Worm (Caenorhabditis elegans): ENCODE measurements around the gene T16H12.3.
A peak's percentile ranks its signal among the peaks of the same experiment; 100 is the strongest.

DNA sequence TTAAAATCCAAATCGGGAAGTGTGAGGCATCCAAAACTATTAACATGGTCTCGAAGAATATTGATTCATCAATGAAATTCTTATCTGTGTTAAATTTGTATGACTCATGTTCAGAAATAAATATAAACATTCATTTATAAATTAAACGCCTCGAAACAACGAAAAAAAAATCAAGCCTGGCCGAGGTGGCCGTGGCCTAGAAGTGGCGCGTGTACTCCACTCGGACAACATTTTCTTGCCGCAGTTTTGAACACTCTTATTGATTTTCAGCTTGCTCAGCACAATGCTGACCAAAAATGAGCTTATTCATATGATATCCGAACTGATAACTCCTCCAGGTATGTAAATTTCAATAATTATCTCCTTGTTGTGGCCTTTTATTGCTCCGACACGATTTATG lies 19.0 kb downstream of the T16H12.3 start, which contains the start of gene ekl-6:
- no peak for TF ChIP-seq nhr-90 (tag; optimal IDR thresholded peaks at IDR 0.05)
- TF ChIP-seq ama-1 (optimal IDR thresholded peaks at IDR 0.05) = no peak
- TF ChIP-seq ama-1 (GFP tag; optimal IDR thresholded peaks at IDR 0.05) = no peak
- no peak for TF ChIP-seq ztf-22 (GFP tag; optimal IDR thresholded peaks at IDR 0.05)
- TF ChIP-seq ZK185.1 (tag; optimal IDR thresholded peaks at IDR 0.05; ENCODE audit: poor library complexity, severe bottlenecking) = peak; percentile 89
- TF ChIP-seq bed-1 (GFP tag; IDR thresholded peaks at IDR 0.05) = no peak
- TF ChIP-seq mxl-1 (tag; optimal IDR thresholded peaks at IDR 0.05) = no peak
- TF ChIP-seq aptf-2 (GFP tag; conservative IDR thresholded peaks at IDR 0.05) = 0 out of 2 replicates have a peak, but pooled peaks have one; percentile 9
- peak; percentile 44 for TF ChIP-seq attf-5 (GFP tag; optimal IDR thresholded peaks at IDR 0.05)
- no peak for TF ChIP-seq F49E8.2 (tag; optimal IDR thresholded peaks at IDR 0.05; ENCODE audit: insufficient read depth)
- TF ChIP-seq ceh-58 (GFP tag; IDR thresholded peaks at IDR 0.05) = no peak
- no peak for TF ChIP-seq pha-4 (tag; optimal IDR thresholded peaks at IDR 0.05)
- no peak for TF ChIP-seq atf-7 (tag; optimal IDR thresholded peaks at IDR 0.05)
- peak; percentile 67 for TF ChIP-seq ceh-27 (GFP tag; optimal IDR thresholded peaks at IDR 0.05)

Data from whole organism, young adult.